Worm (Caenorhabditis elegans): ENCODE results near the gene R05H11.2.

The R05H11.2 gene

DNA sequence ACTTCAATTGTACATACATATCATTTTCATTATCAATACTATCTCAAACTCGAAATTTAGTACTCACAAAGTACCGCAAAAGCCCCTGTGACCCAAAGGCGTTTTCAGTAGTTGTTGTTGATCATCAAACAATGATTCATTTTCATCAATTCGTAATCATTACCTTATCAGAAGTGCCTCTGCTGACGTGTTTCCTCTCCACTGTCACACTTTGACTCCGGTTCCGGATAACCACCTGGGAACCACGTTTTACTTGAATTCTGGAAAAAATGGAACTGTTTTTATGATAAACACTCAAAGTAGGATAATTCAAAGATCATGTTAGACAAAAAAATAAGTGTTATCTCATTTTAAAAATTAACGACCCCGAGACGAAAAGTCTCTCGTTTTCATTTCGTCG lies 19.9 kb downstream of the R05H11.2 start:
- TF ChIP-seq elt-2 (tag; optimal IDR thresholded peaks at IDR 0.05) (peak; percentile 74), nhr-28 (tag; optimal IDR thresholded peaks at IDR 0.05) (no peak)

DNA sequence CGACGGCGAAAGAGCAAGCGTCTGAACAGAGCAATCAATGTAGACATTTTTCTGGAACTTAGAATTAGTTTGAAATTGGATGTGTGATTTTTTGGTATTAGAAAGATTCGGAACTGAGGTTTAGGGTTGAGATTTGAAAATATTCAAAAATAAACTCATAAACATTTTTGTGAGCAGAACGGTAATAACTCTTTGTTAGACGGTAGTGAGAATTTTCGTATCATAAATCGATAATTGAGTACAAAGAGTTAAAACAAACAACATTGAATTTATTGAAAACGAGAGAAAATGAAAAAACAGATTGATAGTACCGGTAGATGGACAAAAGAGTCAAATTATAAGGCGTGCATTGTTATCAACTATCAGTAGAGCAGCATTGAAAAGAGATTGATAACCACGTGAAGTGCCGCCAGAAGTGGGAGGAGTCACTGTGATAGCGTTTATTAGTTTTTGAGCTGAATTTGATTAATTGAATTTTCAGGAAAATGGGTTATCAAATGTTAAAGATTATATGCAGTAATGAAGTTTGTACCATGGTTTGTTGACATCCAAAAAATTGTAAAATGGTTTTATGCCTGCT lies 21.3 kb downstream of the R05H11.2 start, which contains the start of gene F28F5.6:
Gene F28F5.6, minus strand, starts transcription at position 51 of the 580 bp plus-strand sequence.
- no peak for TF ChIP-seq sptf-1 (tag; optimal IDR thresholded peaks at IDR 0.05)
- TF ChIP-seq isw-1 (GFP tag; IDR thresholded peaks at IDR 0.05): no peak
- no peak for TF ChIP-seq nhr-47 (tag; optimal IDR thresholded peaks at IDR 0.05)
- TF ChIP-seq ceh-88 (GFP tag; IDR thresholded peaks at IDR 0.05): no peak
- no peak for TF ChIP-seq snu-23 (GFP tag; optimal IDR thresholded peaks at IDR 0.05)
- peak in 1 of 2 experiments; percentile 19 for TF ChIP-seq lin-35 (GFP tag; optimal IDR thresholded peaks at IDR 0.05)
- TF ChIP-seq pqm-1 (tag; optimal IDR thresholded peaks at IDR 0.05): peak; percentile 62
- TF ChIP-seq jun-1 (tag; optimal IDR thresholded peaks at IDR 0.05): no peak
- no peak for TF ChIP-seq tbx-2 (tag; optimal IDR thresholded peaks at IDR 0.05)
- no peak for TF ChIP-seq ceh-8 (GFP tag; optimal IDR thresholded peaks at IDR 0.05)
- TF ChIP-seq xbp-1 (tag; optimal IDR thresholded peaks at IDR 0.05): no peak
- peak in 1 of 2 experiments; percentile 26 for TF ChIP-seq mdl-1 (tag; optimal IDR thresholded peaks at IDR 0.05)
- TF ChIP-seq ceh-90 (tag; optimal IDR thresholded peaks at IDR 0.05): no peak
- TF ChIP-seq efl-1 (optimal IDR thresholded peaks at IDR 0.05): no peak
- peak in 1 of 2 experiments; percentile 25 for TF ChIP-seq efl-1 (GFP tag; optimal IDR thresholded peaks at IDR 0.05 in 1 of 2)
- TF ChIP-seq rnt-1 (tag; optimal IDR thresholded peaks at IDR 0.05): no peak
- TF ChIP-seq skn-1 (tag; optimal IDR thresholded peaks at IDR 0.05): no peak
- no peak for TF ChIP-seq ceh-82 (tag; optimal IDR thresholded peaks at IDR 0.05)
- peak; percentile 91 for TF ChIP-seq elt-2 (tag; optimal IDR thresholded peaks at IDR 0.05)
- TF ChIP-seq mep-1 (tag; optimal IDR thresholded peaks at IDR 0.05): no peak

DNA sequence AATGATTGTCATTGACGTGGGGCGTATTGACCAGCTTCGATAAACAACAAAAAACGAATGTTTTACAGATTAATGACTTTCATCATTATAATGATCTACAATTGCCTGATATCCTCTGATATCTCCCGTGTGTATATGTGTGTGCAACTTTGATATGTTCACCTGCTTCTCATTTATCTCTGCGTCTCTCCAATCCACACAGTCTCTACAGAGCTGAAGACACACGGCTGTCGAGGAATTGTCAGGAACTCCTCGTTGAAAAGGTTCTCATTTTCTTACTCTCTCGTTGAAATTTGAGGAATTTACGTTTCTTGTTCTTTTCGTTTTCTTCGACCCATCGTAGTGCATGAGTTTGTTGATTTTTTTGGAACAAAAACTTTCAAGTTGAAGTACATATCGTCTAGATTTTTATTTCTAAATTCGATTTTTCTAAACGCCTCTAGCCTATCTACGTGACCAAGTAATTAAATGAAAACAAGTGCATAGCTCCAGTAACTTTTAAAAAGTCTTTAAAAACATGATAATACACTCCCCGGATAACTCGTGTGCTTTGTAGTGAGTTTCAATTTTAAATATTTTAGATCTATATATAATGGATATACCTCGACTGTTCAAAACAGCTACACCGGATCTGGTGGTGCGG lies 22.4 kb downstream of the R05H11.2 start, which contains the start of gene ten-1:
Gene ten-1, plus strand, starts transcription at position 593 of the 643 bp plus-strand sequence.
- no peak for TF ChIP-seq dsc-1 (tag; optimal IDR thresholded peaks at IDR 0.05)
- TF ChIP-seq nhr-77 (tag; optimal IDR thresholded peaks at IDR 0.05): no peak
- TF ChIP-seq rnt-1 (tag; optimal IDR thresholded peaks at IDR 0.05): peak; percentile 45
- no peak for TF ChIP-seq lin-39 (tag; optimal IDR thresholded peaks at IDR 0.05)
- TF ChIP-seq snu-23 (GFP tag; optimal IDR thresholded peaks at IDR 0.05): no peak
- no peak for TF ChIP-seq nhr-47 (tag; optimal IDR thresholded peaks at IDR 0.05)
- TF ChIP-seq lin-14 (GFP tag; optimal IDR thresholded peaks at IDR 0.05): peak; percentile 70
- TF ChIP-seq nhr-12 (tag; optimal IDR thresholded peaks at IDR 0.05): no peak
- TF ChIP-seq pag-3 (tag; optimal IDR thresholded peaks at IDR 0.05; ENCODE audit: borderline replicate concordance, insufficient read depth): no peak
- TF ChIP-seq ets-5 (GFP tag; IDR thresholded peaks at IDR 0.05): no peak

DNA sequence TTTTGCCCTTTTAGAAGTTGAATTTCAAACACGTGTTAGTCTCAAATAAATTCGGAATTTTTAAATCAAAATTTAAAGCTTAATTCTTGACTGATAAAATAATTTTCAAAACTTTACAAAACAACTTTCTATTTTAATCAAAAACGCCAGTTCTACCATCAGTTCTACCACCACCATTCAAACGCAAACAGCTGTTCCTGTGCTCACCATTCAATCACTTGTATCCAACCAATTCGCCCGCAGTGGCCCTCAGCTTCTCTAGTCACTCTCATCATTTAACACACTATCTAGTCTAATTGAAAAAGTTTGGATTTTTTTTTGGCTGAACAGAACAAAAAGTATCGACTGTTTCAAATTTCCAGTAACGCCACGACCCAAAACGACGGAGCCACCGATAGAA lies 24.7 kb downstream of the R05H11.2 start:
- no peak for TF ChIP-seq nhr-90 (tag; optimal IDR thresholded peaks at IDR 0.05; ENCODE audit: poor library complexity)
- no peak for TF ChIP-seq snu-23 (GFP tag; optimal IDR thresholded peaks at IDR 0.05)
- TF ChIP-seq C34B4.2 (tag; optimal IDR thresholded peaks at IDR 0.05): no peak
- TF ChIP-seq dsc-1 (tag; optimal IDR thresholded peaks at IDR 0.05): peak; percentile 28
- no peak for TF ChIP-seq ztf-11 (tag; optimal IDR thresholded peaks at IDR 0.05)
- TF ChIP-seq mdl-1 (tag; optimal IDR thresholded peaks at IDR 0.05): no peak
- no peak for TF ChIP-seq F16B12.6 (tag; optimal IDR thresholded peaks at IDR 0.05)
- TF ChIP-seq rnt-1 (tag; optimal IDR thresholded peaks at IDR 0.05): peak; percentile 25
- no peak for TF ChIP-seq hlh-17 (GFP tag; optimal IDR thresholded peaks at IDR 0.05; ENCODE audit: borderline replicate concordance)
- TF ChIP-seq nhr-85 (tag): no peak
- no peak for TF ChIP-seq ceh-8 (GFP tag; optimal IDR thresholded peaks at IDR 0.05)
- peak; percentile 12 for TF ChIP-seq lin-14 (GFP tag; optimal IDR thresholded peaks at IDR 0.05)
- no peak for TF ChIP-seq jun-1 (tag; optimal IDR thresholded peaks at IDR 0.05)
- TF ChIP-seq ceh-90 (tag; optimal IDR thresholded peaks at IDR 0.05): no peak
- no peak for TF ChIP-seq lin-39 (tag; optimal IDR thresholded peaks at IDR 0.05)
- TF ChIP-seq nhr-71 (tag; optimal IDR thresholded peaks at IDR 0.05): no peak
- no peak for TF ChIP-seq nhr-20 (tag; optimal IDR thresholded peaks at IDR 0.05)
- TF ChIP-seq egl-27 (tag; optimal IDR thresholded peaks at IDR 0.05): no peak
- TF ChIP-seq nhr-12 (tag; optimal IDR thresholded peaks at IDR 0.05): no peak
- no peak for TF ChIP-seq zag-1 (tag; optimal IDR thresholded peaks at IDR 0.05)
- TF ChIP-seq unc-86 (tag; optimal IDR thresholded peaks at IDR 0.05): no peak
- no peak for TF ChIP-seq elt-3 (tag; optimal IDR thresholded peaks at IDR 0.05)
- TF ChIP-seq nhr-47 (tag; optimal IDR thresholded peaks at IDR 0.05): no peak
- TF ChIP-seq nhr-19 (GFP tag; conservative IDR thresholded peaks at IDR 0.05): no peak
- TF ChIP-seq ces-1 (GFP tag; optimal IDR thresholded peaks at IDR 0.05): no peak

Data from whole organism, L1 larva.